Fruit fly (Drosophila melanogaster) whole organism, embryonic: ENCODE measurements around the gene Rbfox1.

Experiments used
- CG6689 ChIP-seq: fragments of 200-800 bp; sonication (Bioruptor generic); IDR thresholded peaks from 2 replicates; pipeline ENCODE4 v1.3.6; 2022; ENCODE audit warnings: missing biosample characterization, missing genetic modification characterization
- Hsf ChIP-seq: fragments of 200-800 bp; sonication (Bioruptor generic); optimal IDR thresholded peaks from 3 replicates; lab custom pipeline; 2016; ENCODE audit warnings: missing biosample characterization, missing genetic modification characterization
- Xrp1 ChIP-seq: fragments of 200-800 bp; sonication (Bioruptor generic); IDR thresholded peaks from 2 replicates; pipeline ENCODE4 v1.3.6; 2022; ENCODE audit warnings: missing biosample characterization, missing genetic modification characterization
- esg ChIP-seq: fragments of 200-800 bp; sonication (Bioruptor generic); conservative IDR thresholded peaks from 2 replicates; pipeline ENCODE4 v1.3.6; 2022; ENCODE audit warnings: missing biosample characterization, missing genetic modification characterization
- her ChIP-seq: fragments of 200-800 bp; sonication (Bioruptor generic); optimal IDR thresholded peaks from 2 replicates; lab custom pipeline; 2016; ENCODE audit warnings: missing biosample characterization, missing genetic modification characterization
- nmo ChIP-seq: fragments of 200-800 bp; sonication (Bioruptor generic); optimal IDR thresholded peaks from 2 replicates; lab custom pipeline; 2018; ENCODE audit warnings: missing biosample characterization, mild to moderate bottlenecking, missing genetic modification characterization, moderate library complexity

dm6 chr3L:10533878-10534277 is 52.7 kb downstream of the Rbfox1 start:
- no peak for TF ChIP-seq Hsf (GFP tag; lab: Kevin White, UChicago)
- no peak for TF ChIP-seq CG6689 (GFP tag; lab: Robert Waterston, UW)
- no peak for TF ChIP-seq Xrp1 (GFP tag; lab: Robert Waterston, UW)
- no peak for TF ChIP-seq esg
- TF ChIP-seq her = no peak
- no peak for TF ChIP-seq nmo (GFP tag; lab: Kevin White, UChicago)
